Worm (Caenorhabditis elegans) whole organism, L1 larva: ENCODE measurements around the gene nspa-10.
"Not testable (repeated sequence)": the region's sequence is repeated elsewhere in the genome, so short reads cannot be mapped to it uniquely, and the experiment has no call there.

ENCODE experiments used
- ceh-8 ChIP-seq: fragments of 200-800 bp; sonication (Bioruptor generic); optimal IDR thresholded peaks from 2 replicates; lab custom pipeline; 2018; ENCODE audit warnings: mild to moderate bottlenecking, missing genetic modification characterization, moderate library complexity, missing compliant biosample characterization
- ceh-82 ChIP-seq, 3 experiments: fragments of 150-350 bp in 1 of 3; sonication (generic microtip) in 2 of 3; optimal IDR thresholded peaks; 2 replicates each; lab custom pipeline; 2014 to 2017; ENCODE audit warnings: missing biosample characterization in 3 of 3, missing genetic modification characterization in 3 of 3
- efl-3 ChIP-seq: fragments of 200-800 bp; sonication (Bioruptor generic); optimal IDR thresholded peaks from 2 replicates; lab custom pipeline; 2018; ENCODE audit warnings: mild to moderate bottlenecking, missing genetic modification characterization, missing compliant biosample characterization
- fkh-4 ChIP-seq: sonication (generic microtip); optimal IDR thresholded peaks from 2 replicates; lab custom pipeline; 2016; ENCODE audit warnings: missing compliant biosample characterization, missing genetic modification characterization, borderline replicate concordance
- fos-1 ChIP-seq: fragments of 150-350 bp; optimal IDR thresholded peaks from 2 replicates; lab custom pipeline; 2014; ENCODE audit warnings: missing biosample characterization, missing genetic modification characterization
- irx-1 ChIP-seq: sonication (generic microtip); optimal IDR thresholded peaks from 2 replicates; lab custom pipeline; 2016; ENCODE audit warnings: missing genetic modification characterization, missing compliant biosample characterization
- lin-39 ChIP-seq: fragments of 150-350 bp; optimal IDR thresholded peaks from 2 replicates; lab custom pipeline; 2014; ENCODE audit warnings: missing biosample characterization, missing genetic modification reagents, missing genetic modification characterization
- nhr-237 ChIP-seq: fragments of 150-350 bp; optimal IDR thresholded peaks from 2 replicates; lab custom pipeline; 2014; ENCODE audit warnings: missing biosample characterization, missing genetic modification characterization
- sptf-1 ChIP-seq: fragments of 150-350 bp; optimal IDR thresholded peaks from 2 replicates; lab custom pipeline; 2014; ENCODE audit warnings: missing biosample characterization, missing genetic modification characterization
- unc-86 ChIP-seq: sonication (generic microtip); optimal IDR thresholded peaks from 2 replicates; lab custom pipeline; 2016; ENCODE audit warnings: missing genetic modification characterization, missing compliant biosample characterization
- ztf-4 ChIP-seq: fragments of 150-350 bp; optimal IDR thresholded peaks from 2 replicates; lab custom pipeline; 2014; ENCODE audit warnings: missing biosample characterization, missing genetic modification characterization

ce11 chrV:14750357-14750756, at the start of gene nspa-10:
- not testable (repeated sequence) for TF ChIP-seq unc-86 (tag; lab: Kevin White, UChicago); ztf-4 (tag; lab: Kevin White, UChicago); irx-1 (tag; lab: Kevin White, UChicago); fkh-4 (tag; lab: Kevin White, UChicago); nhr-237 (tag; lab: Kevin White, UChicago); fos-1 (tag; lab: Kevin White, UChicago); lin-39 (tag; lab: Kevin White, UChicago); efl-3 (GFP tag; lab: Kevin White, UChicago); ceh-8 (GFP tag; lab: Kevin White, UChicago); ceh-82 (tag; optimal IDR thresholded peaks at IDR 0.05; lab: Kevin White, UChicago); sptf-1 (tag; lab: Kevin White, UChicago)
